Fruit fly (Drosophila melanogaster) whole organism, embryonic: Measurements from ENCODE around the gene vito.
A peak's percentile ranks its signal among the peaks of the same experiment; 100 is the strongest.

Experiments
- Adf1 ChIP-seq: fragments of 200-800 bp; sonication (Bioruptor generic); IDR thresholded peaks from 2 replicates; pipeline ENCODE4 v1.3.6; 2022; ENCODE audit warnings: missing biosample characterization, missing genetic modification characterization
- Atf-2 ChIP-seq: fragments of 200-800 bp; sonication (Bioruptor generic); optimal IDR thresholded peaks from 2 replicates; lab custom pipeline; 2016; ENCODE audit warnings: missing biosample characterization, missing genetic modification characterization
- B-H1 ChIP-seq: fragments of 200-800 bp; sonication (Bioruptor generic); IDR thresholded peaks from 3 replicates; pipeline ENCODE4 v1.3.6; 2022; ENCODE audit warnings: missing biosample characterization, missing genetic modification characterization
- Bgb ChIP-seq: fragments of 200-800 bp; sonication (Bioruptor generic); IDR thresholded peaks from 2 replicates; pipeline ENCODE4 v1.3.6; 2022; ENCODE audit warnings: missing biosample characterization, missing genetic modification characterization; ENCODE audit not compliant: partially characterized antibody
- CG12659 ChIP-seq: fragments of 200-800 bp; sonication (Bioruptor generic); optimal IDR thresholded peaks from 3 replicates; lab custom pipeline; 2017; ENCODE audit warnings: mild to moderate bottlenecking, missing biosample characterization, missing genetic modification reagents, missing genetic modification characterization
- CG15514 ChIP-seq: fragments of 200-800 bp; sonication (Bioruptor generic); optimal IDR thresholded peaks from 3 replicates; lab custom pipeline; 2017; ENCODE audit warnings: missing biosample characterization, missing genetic modification characterization, mild to moderate bottlenecking, moderate library complexity, missing genetic modification reagents
- CG17328 ChIP-seq: fragments of 200-800 bp; sonication (Bioruptor generic); IDR thresholded peaks from 2 replicates; pipeline ENCODE4 v1.3.6; 2022; ENCODE audit warnings: missing biosample characterization, missing genetic modification characterization
- CG17361 ChIP-seq: fragments of 200-800 bp; sonication (Bioruptor generic); IDR thresholded peaks from 3 replicates; pipeline ENCODE4 v1.3.6; 2022; ENCODE audit warnings: missing biosample characterization, missing genetic modification characterization
- CG18011 ChIP-seq: fragments of 200-800 bp; sonication (Bioruptor generic); optimal IDR thresholded peaks from 2 replicates; lab custom pipeline; 2017; ENCODE audit warnings: missing biosample characterization, missing genetic modification characterization, mild to moderate bottlenecking, moderate library complexity, missing genotype
- CG18476 ChIP-seq: fragments of 200-800 bp; sonication (Bioruptor generic); optimal IDR thresholded peaks from 2 replicates; lab custom pipeline; 2016; ENCODE audit warnings: missing biosample characterization, mild to moderate bottlenecking, missing genetic modification characterization
- CG34376 ChIP-seq: fragments of 200-800 bp; sonication (Bioruptor generic); optimal IDR thresholded peaks from 2 replicates; lab custom pipeline; 2018; ENCODE audit warnings: missing biosample characterization, mild to moderate bottlenecking, missing genetic modification characterization
- CG4328 ChIP-seq: fragments of 200-800 bp; sonication (Bioruptor generic); optimal IDR thresholded peaks from 3 replicates; lab custom pipeline; 2017; ENCODE audit warnings: missing biosample characterization, missing genetic modification reagents, missing genetic modification characterization
- CG4617 ChIP-seq: fragments of 200-800 bp; sonication (Bioruptor generic); optimal IDR thresholded peaks from 3 replicates; lab custom pipeline; 2016; ENCODE audit warnings: missing biosample characterization, missing genetic modification characterization, borderline replicate concordance
- CG8944 ChIP-seq: fragments of 200-800 bp; sonication (Bioruptor generic); optimal IDR thresholded peaks from 3 replicates; lab custom pipeline; 2016; ENCODE audit warnings: missing biosample characterization, missing genetic modification characterization
- CG9932 ChIP-seq: fragments of 200-800 bp; sonication (Bioruptor generic); IDR thresholded peaks from 2 replicates; pipeline ENCODE4 v1.3.6; 2022; ENCODE audit warnings: missing biosample characterization, missing genetic modification characterization
- CHES-1-like ChIP-seq: fragments of 200-800 bp; sonication (Bioruptor generic); optimal IDR thresholded peaks from 2 replicates; lab custom pipeline; 2016; ENCODE audit warnings: missing biosample characterization, missing genetic modification characterization
- CTCF ChIP-seq: fragments of 200-800 bp; sonication (Bioruptor generic); optimal IDR thresholded peaks from 2 replicates; lab custom pipeline; 2017; ENCODE audit warnings: missing biosample characterization, mild to moderate bottlenecking, missing genetic modification characterization, moderate library complexity
- Dad ChIP-seq: fragments of 200-800 bp; sonication (Bioruptor generic); optimal IDR thresholded peaks from 3 replicates; lab custom pipeline; 2016; ENCODE audit warnings: missing biosample characterization, missing genetic modification characterization
- Deaf1 ChIP-seq: fragments of 200-800 bp; optimal IDR thresholded peaks from 3 replicates; lab custom pipeline; 2019; ENCODE audit warnings: missing biosample characterization, mild to moderate bottlenecking, missing genetic modification characterization, moderate library complexity
- Drgx ChIP-seq: fragments of 200-800 bp; sonication (Bioruptor generic); IDR thresholded peaks from 2 replicates; pipeline ENCODE4 v1.3.6; 2022; ENCODE audit warnings: missing biosample characterization, missing genetic modification characterization
- Hsf ChIP-seq: fragments of 200-800 bp; sonication (Bioruptor generic); optimal IDR thresholded peaks from 3 replicates; lab custom pipeline; 2016; ENCODE audit warnings: missing biosample characterization, missing genetic modification characterization
- Jarid2 ChIP-seq: fragments of 200-800 bp; sonication (Bioruptor generic); optimal IDR thresholded peaks from 3 replicates; lab custom pipeline; 2017; ENCODE audit warnings: mild to moderate bottlenecking, missing biosample characterization, missing genetic modification reagents, missing genetic modification characterization
- MBD-R2 ChIP-seq: fragments of 200-800 bp; sonication (Bioruptor generic); IDR thresholded peaks from 2 replicates; pipeline ENCODE4 v1.3.6; 2022; ENCODE audit warnings: missing biosample characterization, missing genetic modification characterization
- MESR4 ChIP-seq: fragments of 200-800 bp; sonication (Bioruptor generic); optimal IDR thresholded peaks from 2 replicates; lab custom pipeline; 2018; ENCODE audit warnings: missing biosample characterization, mild to moderate bottlenecking, missing genetic modification characterization, moderate library complexity
- Myb ChIP-seq: fragments of 200-800 bp; sonication (Bioruptor generic); optimal IDR thresholded peaks from 2 replicates; lab custom pipeline; 2016; ENCODE audit warnings: missing biosample characterization, missing genetic modification characterization
- Oli ChIP-seq: fragments of 200-800 bp; sonication (Bioruptor generic); optimal IDR thresholded peaks from 2 replicates; lab custom pipeline; 2018; ENCODE audit warnings: missing biosample characterization, mild to moderate bottlenecking, missing genetic modification characterization, moderate library complexity
- PHDP ChIP-seq: fragments of 200-800 bp; sonication (Bioruptor generic); optimal IDR thresholded peaks from 3 replicates; lab custom pipeline; 2018; ENCODE audit warnings: missing biosample characterization, mild to moderate bottlenecking, missing genetic modification characterization, moderate library complexity
- Ptx1 ChIP-seq: fragments of 200-800 bp; sonication (Bioruptor generic); IDR thresholded peaks from 2 replicates; pipeline ENCODE4 v1.3.6; 2022; ENCODE audit warnings: missing biosample characterization, missing genetic modification characterization
- Side ChIP-seq: fragments of 200-800 bp; sonication (Bioruptor generic); optimal IDR thresholded peaks from 2 replicates; lab custom pipeline; 2016; ENCODE audit warnings: missing biosample characterization, missing genetic modification characterization
- Sin3A ChIP-seq: fragments of >200 bp; optimal IDR thresholded peaks from 2 replicates; lab custom pipeline; 2018
- Sry-β ChIP-seq: fragments of 200-800 bp; sonication (Bioruptor generic); optimal IDR thresholded peaks from 2 replicates; lab custom pipeline; 2018; ENCODE audit warnings: missing biosample characterization, mild to moderate bottlenecking, missing genetic modification characterization, moderate library complexity
- Ssrp ChIP-seq: fragments of 200-800 bp; sonication (Bioruptor generic); optimal IDR thresholded peaks from 2 replicates; lab custom pipeline; 2018; ENCODE audit warnings: missing biosample characterization, mild to moderate bottlenecking, missing genetic modification characterization, moderate library complexity
- amos ChIP-seq: fragments of 200-800 bp; sonication (Bioruptor generic); IDR thresholded peaks from 2 replicates; pipeline ENCODE4 v1.3.6; 2022; ENCODE audit warnings: missing biosample characterization, missing genetic modification characterization; ENCODE audit not compliant: partially characterized antibody
- ase ChIP-seq: fragments of 200-800 bp; sonication (Bioruptor generic); IDR thresholded peaks from 3 replicates; pipeline ENCODE4 v1.3.6; 2022; ENCODE audit warnings: missing biosample characterization, missing genetic modification characterization
- cg ChIP-seq: fragments of 200-800 bp; sonication (Bioruptor generic); optimal IDR thresholded peaks from 3 replicates; lab custom pipeline; 2019; ENCODE audit warnings: missing biosample characterization, mild to moderate bottlenecking, missing genetic modification characterization, moderate library complexity
- crol ChIP-seq: fragments of 200-800 bp; sonication (Bioruptor generic); IDR thresholded peaks from 2 replicates; pipeline ENCODE4 v1.3.6; 2022; ENCODE audit warnings: missing biosample characterization, missing genetic modification characterization
- ems ChIP-seq: fragments of 200-800 bp; sonication (Bioruptor generic); optimal IDR thresholded peaks from 3 replicates; lab custom pipeline; 2016; ENCODE audit warnings: missing biosample characterization, missing genetic modification characterization
- jumu ChIP-seq: fragments of 200-800 bp; sonication (Bioruptor generic); optimal IDR thresholded peaks from 3 replicates; lab custom pipeline; 2016; ENCODE audit warnings: missing biosample characterization, missing genetic modification characterization
- mld ChIP-seq: fragments of 200-800 bp; sonication (Bioruptor generic); IDR thresholded peaks from 3 replicates; pipeline ENCODE4 v1.3.6; 2022; ENCODE audit warnings: missing biosample characterization, missing genetic modification characterization; ENCODE audit not compliant: partially characterized antibody
- nau ChIP-seq: fragments of 200-800 bp; sonication (Bioruptor generic); optimal IDR thresholded peaks from 3 replicates; lab custom pipeline; 2017; ENCODE audit warnings: missing biosample characterization, mild to moderate bottlenecking, missing genetic modification characterization, missing genetic modification reagents
- otp ChIP-seq: fragments of 200-800 bp; sonication (Bioruptor generic); IDR thresholded peaks from 3 replicates; pipeline ENCODE4, ENCODE4 v1.3.6; 2022; ENCODE audit warnings: missing biosample characterization, missing genetic modification characterization
- pum ChIP-seq: fragments of 200-800 bp; sonication (Bioruptor generic); optimal IDR thresholded peaks from 2 replicates; lab custom pipeline; 2016; ENCODE audit warnings: missing biosample characterization, missing genetic modification characterization
- shn ChIP-seq: fragments of 200-800 bp; sonication (Bioruptor generic); optimal IDR thresholded peaks from 3 replicates; lab custom pipeline; 2016; ENCODE audit warnings: missing biosample characterization, missing genetic modification characterization
- stwl ChIP-seq: fragments of 200-800 bp; sonication (Bioruptor generic); optimal IDR thresholded peaks from 3 replicates; lab custom pipeline; 2018; ENCODE audit warnings: missing biosample characterization, mild to moderate bottlenecking, missing genetic modification characterization, moderate library complexity
- sug ChIP-seq: fragments of 200-800 bp; optimal IDR thresholded peaks from 2 replicates; lab custom pipeline; 2019; ENCODE audit warnings: missing biosample characterization, mild to moderate bottlenecking, missing genetic modification characterization, moderate library complexity
- tll ChIP-seq, 2 experiments: fragments of 200-800 bp in 1 of 2; fragments of >200 bp in 1 of 2; sonication (Bioruptor generic) in 1 of 2; optimal IDR thresholded peaks; 2 replicates each; lab custom pipeline; 2017 to 2019; ENCODE audit warnings: missing biosample characterization in 2 of 2, missing genetic modification characterization in 2 of 2, mild to moderate bottlenecking in 1 of 2, moderate library complexity in 1 of 2
- toy ChIP-seq: fragments of 200-800 bp; sonication (Bioruptor generic); IDR thresholded peaks from 2 replicates; pipeline ENCODE4 v1.3.6; 2022; ENCODE audit warnings: missing biosample characterization, missing genetic modification characterization
- trh ChIP-seq: fragments of 200-800 bp; sonication (Bioruptor generic); optimal IDR thresholded peaks from 2 replicates; lab custom pipeline; 2016; ENCODE audit warnings: missing biosample characterization, missing genetic modification characterization
- vfl ChIP-seq: fragments of 200-800 bp; sonication (Bioruptor generic); optimal IDR thresholded peaks from 2 replicates; lab custom pipeline; 2016; ENCODE audit warnings: missing biosample characterization, missing genetic modification characterization
- zf30C ChIP-seq: fragments of 200-800 bp; sonication (Bioruptor generic); optimal IDR thresholded peaks from 3 replicates; lab custom pipeline; 2018; ENCODE audit warnings: missing biosample characterization, mild to moderate bottlenecking, missing genetic modification characterization

The vito gene

dm6 chr3L:5752903-5753604 lies 24.1 kb downstream of the vito start, which contains the start of gene Usp47 (continued):
- TF ChIP-seq trh (GFP tag; lab: Kevin White, UChicago) (no peak), nau (GFP tag; lab: Kevin White, UChicago) (no peak), PHDP (tag; lab: Kevin White, UChicago) (no peak), zf30C (GFP tag; lab: Kevin White, UChicago) (peak; percentile 63), cg (GFP tag; lab: Kevin White, UChicago) (peak; percentile 99), Atf-2 (GFP tag; lab: Kevin White, UChicago) (no peak), Myb (GFP tag; lab: Kevin White, UChicago) (peak; percentile 82), CG34376 (peak; percentile 36), tll (GFP tag; optimal IDR thresholded peaks at IDR 0.05; lab: Kevin White, UChicago) (no peak), shn (no peak), CG4617 (GFP tag; lab: Kevin White, UChicago) (peak; percentile 96), amos (peak; percentile 27; the same call in 1 of the 2 replicates), CG4328 (no peak), CG9932 (GFP tag; lab: Robert Waterston, UW) (no peak), Jarid2 (GFP tag; lab: Kevin White, UChicago) (peak; percentile 59), CHES-1-like (peak; percentile 31), Ptx1 (no peak), stwl (peak; percentile 32), Adf1 (GFP tag; lab: Robert Waterston, UW) (no peak; the same call in 1 of the 2 replicates), CG12659 (GFP tag; lab: Kevin White, UChicago) (peak; percentile 38), CTCF (GFP tag; lab: Kevin White, UChicago) (no peak), otp (GFP tag; lab: Robert Waterston, UW) (no peak), MBD-R2 (GFP tag; lab: Robert Waterston, UW) (peak; percentile 58), Dad (no peak), toy (GFP tag; lab: Robert Waterston, UW) (no peak), ems (GFP tag; lab: Kevin White, UChicago) (no peak), Side (no peak), CG17361 (GFP tag; lab: Robert Waterston, UW) (no peak), mld (GFP tag; lab: Robert Waterston, UW) (0 out of 3 replicates have a peak, but pooled peaks have one; percentile 36), pum (GFP tag; lab: Kevin White, UChicago) (no peak), crol (peak; percentile 61), Ssrp (tag; lab: Kevin White, UChicago) (no peak), Bgb (GFP tag; lab: Robert Waterston, UW) (peak; percentile 41; the same call in 1 of the 2 replicates), CG18476 (GFP tag; lab: Kevin White, UChicago) (no peak), CG8944 (GFP tag; lab: Kevin White, UChicago) (no peak), ase (GFP tag; lab: Robert Waterston, UW) (no peak), B-H1 (GFP tag; lab: Robert Waterston, UW) (no peak), Drgx (GFP tag; lab: Robert Waterston, UW) (0 out of 2 replicates have a peak, but pooled peaks have one; percentile 5), Hsf (GFP tag; lab: Kevin White, UChicago) (no peak), Oli (tag; lab: Kevin White, UChicago) (no peak), MESR4 (GFP tag; lab: Kevin White, UChicago) (peak; percentile 89), jumu (no peak), Sry-β (GFP tag; lab: Kevin White, UChicago) (no peak), Deaf1 (tag; lab: Kevin White, UChicago) (peak; percentile 73), sug (tag; lab: Kevin White, UChicago) (peak; percentile 6), vfl (GFP tag; lab: Kevin White, UChicago) (no peak), CG15514 (GFP tag; lab: Kevin White, UChicago) (peak; percentile 23), CG17328 (GFP tag; lab: Robert Waterston, UW) (no peak; the same call in 1 of the 2 replicates), Sin3A (lab: Kevin White, UChicago) (peak; percentile 26), CG18011 (no peak)
